Fruit fly (Drosophila melanogaster): Measurements from ENCODE around the gene CG6689.

- TF ChIP-seq CTCF (optimal IDR thresholded peaks at IDR 0.05) (no peak), CG8478 (optimal IDR thresholded peaks at IDR 0.05) (no peak)
Observed at dm6 chr3R:11175308-11175707, 44.6 kb downstream of the CG6689 start, which contains the start of the genes Ugt304A1 and Ugt303A1.
